Fruit fly (Drosophila melanogaster) whole organism, embryonic: ENCODE data around the gene CG31211.

Source experiments
- CG11560 ChIP-seq: fragments of 200-800 bp; sonication (Bioruptor generic); IDR thresholded peaks from 3 replicates; pipeline ENCODE4 v1.3.6; 2022; ENCODE audit warnings: missing biosample characterization, missing genetic modification characterization
- CG14860 ChIP-seq: fragments of 200-800 bp; sonication (Bioruptor generic); IDR thresholded peaks from 3 replicates; pipeline ENCODE4 v1.3.6; 2022; ENCODE audit warnings: missing biosample characterization, missing genetic modification characterization; ENCODE audit not compliant: partially characterized antibody
- CG14965 ChIP-seq: fragments of 200-800 bp; sonication (Bioruptor generic); optimal IDR thresholded peaks from 2 replicates; lab custom pipeline; 2016; ENCODE audit warnings: missing biosample characterization, missing genetic modification characterization, borderline replicate concordance
- CG16779 ChIP-seq: fragments of 200-800 bp; sonication (Bioruptor generic); IDR thresholded peaks from 2 replicates; pipeline ENCODE4 v1.3.6; 2022; ENCODE audit warnings: missing biosample characterization, missing genetic modification characterization
- CG17361 ChIP-seq: fragments of 200-800 bp; sonication (Bioruptor generic); IDR thresholded peaks from 3 replicates; pipeline ENCODE4 v1.3.6; 2022; ENCODE audit warnings: missing biosample characterization, missing genetic modification characterization
- CG2875 ChIP-seq: fragments of 200-800 bp; sonication (Bioruptor generic); optimal IDR thresholded peaks from 2 replicates; lab custom pipeline; 2017; ENCODE audit warnings: missing biosample characterization, mild to moderate bottlenecking, missing genetic modification characterization, missing genetic modification reagents
- CG30431 ChIP-seq: fragments of 200-800 bp; sonication (Bioruptor generic); optimal IDR thresholded peaks from 2 replicates; lab custom pipeline; 2017; ENCODE audit warnings: missing biosample characterization, missing genetic modification characterization
- CG31388 ChIP-seq: fragments of 200-800 bp; sonication (Bioruptor generic); optimal IDR thresholded peaks from 2 replicates; lab custom pipeline; 2016; ENCODE audit warnings: missing biosample characterization, missing genetic modification characterization
- CG32772 ChIP-seq: fragments of 200-800 bp; sonication (Bioruptor generic); IDR thresholded peaks from 2 replicates; pipeline ENCODE4 v1.3.6; 2022; ENCODE audit warnings: missing biosample characterization, missing genetic modification characterization
- CG4360 ChIP-seq: fragments of 200-800 bp; sonication (Bioruptor generic); IDR thresholded peaks from 2 replicates; pipeline ENCODE4 v1.3.6; 2022; ENCODE audit warnings: missing biosample characterization, missing genetic modification characterization
- CG6683 ChIP-seq: fragments of 200-800 bp; sonication (Bioruptor generic); optimal IDR thresholded peaks from 2 replicates; lab custom pipeline; 2017; ENCODE audit warnings: missing biosample characterization, mild to moderate bottlenecking, missing genetic modification characterization, missing genetic modification reagents
- CG9817 ChIP-seq: fragments of 200-800 bp; sonication (Bioruptor generic); optimal IDR thresholded peaks from 2 replicates; lab custom pipeline; 2018; ENCODE audit warnings: missing biosample characterization, mild to moderate bottlenecking, missing genetic modification characterization, moderate library complexity
- CkIIα-i1 ChIP-seq: fragments of 200-800 bp; sonication (Bioruptor generic); IDR thresholded peaks from 2 replicates; pipeline ENCODE4 v1.3.6; 2022; ENCODE audit warnings: missing biosample characterization, missing genetic modification characterization
- Deaf1 ChIP-seq: fragments of 200-800 bp; optimal IDR thresholded peaks from 3 replicates; lab custom pipeline; 2019; ENCODE audit warnings: missing biosample characterization, mild to moderate bottlenecking, missing genetic modification characterization, moderate library complexity
- Dfd ChIP-seq, 2 experiments: fragments of >200 bp; optimal IDR thresholded peaks; 2 replicates each; lab custom pipeline; 2017; ENCODE audit warnings: missing biosample characterization in 2 of 2, missing genetic modification characterization in 2 of 2
- Doc2 ChIP-seq: fragments of 200-800 bp; sonication (Bioruptor generic); IDR thresholded peaks from 2 replicates; pipeline ENCODE4 v1.3.6; 2022; ENCODE audit warnings: missing biosample characterization, missing genetic modification characterization
- E2f2 ChIP-seq: fragments of 200-800 bp; sonication (Bioruptor generic); IDR thresholded peaks from 2 replicates; pipeline ENCODE4 v1.3.6; 2022; ENCODE audit warnings: missing biosample characterization, missing genetic modification characterization
- ERR ChIP-seq: fragments of 200-800 bp; sonication (Bioruptor generic); optimal IDR thresholded peaks from 2 replicates; lab custom pipeline; 2016; ENCODE audit warnings: missing biosample characterization, missing genetic modification characterization
- Fer2 ChIP-seq: fragments of 200-800 bp; sonication (Bioruptor generic); optimal IDR thresholded peaks from 2 replicates; lab custom pipeline; 2018; ENCODE audit warnings: missing biosample characterization, mild to moderate bottlenecking, missing genetic modification characterization, moderate library complexity
- Fer3 ChIP-seq: fragments of 200-800 bp; sonication (Bioruptor generic); optimal IDR thresholded peaks from 2 replicates; lab custom pipeline; 2018; ENCODE audit warnings: missing biosample characterization, mild to moderate bottlenecking, missing genetic modification characterization, moderate library complexity
- HLH4C ChIP-seq: fragments of 200-800 bp; sonication (Bioruptor generic); IDR thresholded peaks from 3 replicates; pipeline ENCODE4 v1.3.6; 2022; ENCODE audit warnings: missing biosample characterization, missing genetic modification characterization; ENCODE audit not compliant: partially characterized antibody
- HLH54F ChIP-seq: fragments of 200-800 bp; sonication (Bioruptor generic); optimal IDR thresholded peaks from 3 replicates; lab custom pipeline; 2016; ENCODE audit warnings: missing biosample characterization, missing genetic modification characterization
- Lpt ChIP-seq: fragments of >200 bp; optimal IDR thresholded peaks from 2 replicates; lab custom pipeline; 2018; ENCODE audit warnings: missing biosample characterization, missing genetic modification characterization
- Mad ChIP-seq: fragments of 200-800 bp; sonication (Bioruptor generic); optimal IDR thresholded peaks from 2 replicates; lab custom pipeline; 2016; ENCODE audit warnings: missing biosample characterization, missing genetic modification characterization
- Side ChIP-seq: fragments of 200-800 bp; sonication (Bioruptor generic); optimal IDR thresholded peaks from 2 replicates; lab custom pipeline; 2016; ENCODE audit warnings: missing biosample characterization, missing genetic modification characterization
- Sin3A ChIP-seq: fragments of >200 bp; optimal IDR thresholded peaks from 2 replicates; lab custom pipeline; 2018
- Usf ChIP-seq: fragments of 200-800 bp; sonication (Bioruptor generic); optimal IDR thresholded peaks from 2 replicates; lab custom pipeline; 2017; ENCODE audit warnings: missing genotype, missing biosample characterization, missing genetic modification characterization
- abd-A ChIP-seq: fragments of 200-800 bp; sonication (Bioruptor generic); optimal IDR thresholded peaks from 3 replicates; lab custom pipeline; 2019; ENCODE audit warnings: missing biosample characterization, mild to moderate bottlenecking, missing genetic modification characterization, moderate library complexity
- ci ChIP-seq: fragments of 200-800 bp; sonication (Bioruptor generic); IDR thresholded peaks from 3 replicates; pipeline ENCODE4 v1.3.6; 2022; ENCODE audit warnings: missing biosample characterization, missing genetic modification characterization
- dan ChIP-seq: fragments of 200-800 bp; sonication (Bioruptor generic); IDR thresholded peaks from 2 replicates; pipeline ENCODE4 v1.3.6; 2022; ENCODE audit warnings: missing biosample characterization, missing genetic modification characterization
- en ChIP-seq: fragments of 200-800 bp; sonication (Bioruptor generic); optimal IDR thresholded peaks from 2 replicates; lab custom pipeline; 2016; ENCODE audit warnings: missing biosample characterization, missing genetic modification characterization
- exex ChIP-seq: fragments of 200-800 bp; sonication (Bioruptor generic); optimal IDR thresholded peaks from 4 replicates; lab custom pipeline; 2018; ENCODE audit warnings: missing biosample characterization, mild to moderate bottlenecking, missing genetic modification characterization, moderate library complexity
- fd102C ChIP-seq: fragments of 200-800 bp; sonication (Bioruptor generic); optimal IDR thresholded peaks from 2 replicates; lab custom pipeline; 2018; ENCODE audit warnings: missing biosample characterization, mild to moderate bottlenecking, missing genetic modification characterization, moderate library complexity
- gsb-n ChIP-seq: fragments of 200-800 bp; sonication (Bioruptor generic); optimal IDR thresholded peaks from 3 replicates; lab custom pipeline; 2018; ENCODE audit warnings: missing biosample characterization, mild to moderate bottlenecking, missing genetic modification characterization
- ham ChIP-seq: fragments of 200-800 bp; sonication (Bioruptor generic); IDR thresholded peaks from 2 replicates; pipeline ENCODE4 v1.3.6; 2022; ENCODE audit warnings: missing biosample characterization, missing genetic modification characterization
- her ChIP-seq: fragments of 200-800 bp; sonication (Bioruptor generic); optimal IDR thresholded peaks from 2 replicates; lab custom pipeline; 2016; ENCODE audit warnings: missing biosample characterization, missing genetic modification characterization
- insv ChIP-seq, 2 experiments: fragments of 200-800 bp; sonication (Bioruptor generic); optimal IDR thresholded peaks; 3 replicates each; lab custom pipeline; 2016 to 2018; ENCODE audit warnings: missing biosample characterization in 2 of 2, missing genetic modification characterization in 2 of 2
- kay ChIP-seq: fragments of 200-800 bp; sonication (Bioruptor generic); optimal IDR thresholded peaks from 2 replicates; lab custom pipeline; 2016; ENCODE audit warnings: missing biosample characterization, missing genetic modification characterization
- ken ChIP-seq: fragments of 200-800 bp; sonication (Bioruptor generic); IDR thresholded peaks from 3 replicates; pipeline ENCODE4 v1.3.6; 2022; ENCODE audit warnings: missing biosample characterization, missing genetic modification characterization
- maf-S ChIP-seq: fragments of 200-800 bp; sonication (Bioruptor generic); optimal IDR thresholded peaks from 2 replicates; lab custom pipeline; 2016; ENCODE audit warnings: missing biosample characterization, missing genetic modification characterization
- odd ChIP-seq: fragments of 200-800 bp; sonication (Bioruptor generic); optimal IDR thresholded peaks from 2 replicates; lab custom pipeline; 2017; ENCODE audit warnings: missing biosample characterization, mild to moderate bottlenecking, missing genetic modification characterization
- otp ChIP-seq: fragments of 200-800 bp; sonication (Bioruptor generic); IDR thresholded peaks from 3 replicates; pipeline ENCODE4, ENCODE4 v1.3.6; 2022; ENCODE audit warnings: missing biosample characterization, missing genetic modification characterization
- pfk ChIP-seq: fragments of 200-800 bp; sonication (Bioruptor generic); optimal IDR thresholded peaks from 2 replicates; lab custom pipeline; 2018; ENCODE audit warnings: missing biosample characterization, mild to moderate bottlenecking, missing genetic modification characterization, moderate library complexity
- pnt ChIP-seq: fragments of 200-800 bp; sonication (Bioruptor generic); optimal IDR thresholded peaks from 3 replicates; lab custom pipeline; 2016; ENCODE audit warnings: missing biosample characterization, missing genetic modification characterization
- repo ChIP-seq: fragments of 200-800 bp; sonication (Bioruptor generic); optimal IDR thresholded peaks from 2 replicates; lab custom pipeline; 2016; ENCODE audit warnings: missing biosample characterization, missing genetic modification characterization
- ro ChIP-seq: fragments of 200-800 bp; sonication (Bioruptor generic); IDR thresholded peaks from 2 replicates; pipeline ENCODE4 v1.3.6; 2022; ENCODE audit warnings: missing biosample characterization, missing genetic modification characterization
- schlank ChIP-seq: fragments of 200-800 bp; sonication (Bioruptor generic); optimal IDR thresholded peaks from 2 replicates; lab custom pipeline; 2018; ENCODE audit warnings: missing biosample characterization, mild to moderate bottlenecking, missing genetic modification characterization
- sd ChIP-seq: fragments of 200-800 bp; sonication (Bioruptor generic); optimal IDR thresholded peaks from 3 replicates; lab custom pipeline; 2018; ENCODE audit warnings: missing biosample characterization, mild to moderate bottlenecking, missing genetic modification characterization, moderate library complexity
- sima ChIP-seq: fragments of 200-800 bp; sonication (Bioruptor generic); optimal IDR thresholded peaks from 2 replicates; lab custom pipeline; 2016; ENCODE audit warnings: missing biosample characterization, missing genetic modification characterization
- sr ChIP-seq: fragments of 200-800 bp; sonication (Bioruptor generic); IDR thresholded peaks from 3 replicates; pipeline ENCODE4 v1.3.6; 2022; ENCODE audit warnings: missing biosample characterization, missing genetic modification characterization
- tio ChIP-seq: fragments of 200-800 bp; sonication (Bioruptor generic); optimal IDR thresholded peaks from 2 replicates; lab custom pipeline; 2017; ENCODE audit warnings: missing biosample characterization, missing genetic modification characterization, inconsistent platforms
- tll ChIP-seq, 2 experiments: fragments of 200-800 bp in 1 of 2; fragments of >200 bp in 1 of 2; sonication (Bioruptor generic) in 1 of 2; optimal IDR thresholded peaks; 2 replicates each; lab custom pipeline; 2017 to 2019; ENCODE audit warnings: missing biosample characterization in 2 of 2, missing genetic modification characterization in 2 of 2, mild to moderate bottlenecking in 1 of 2, moderate library complexity in 1 of 2

Gene CG31211

dm6 chr3R:11962739-11963214 is 13.3 kb downstream of the CG31211 start, which contains the start of the genes CG3281 and aurA (continued):
- peak; percentile 82 for TF ChIP-seq CG9817
- no peak for TF ChIP-seq exex (tag; lab: Kevin White, UChicago)
- TF ChIP-seq Fer2 (tag; lab: Kevin White, UChicago): peak; percentile 67
- TF ChIP-seq schlank (tag; lab: Kevin White, UChicago): peak; percentile 27
- TF ChIP-seq Fer3 (tag; lab: Kevin White, UChicago): peak; percentile 47
- no peak for TF ChIP-seq repo
- TF ChIP-seq Lpt (GFP tag; lab: Kevin White, UChicago): no peak
- TF ChIP-seq pfk (GFP tag; lab: Kevin White, UChicago): no peak
- peak; percentile 27; the same call in 1 of the 3 replicates for TF ChIP-seq CG11560 (tag; lab: Robert Waterston, UW)
- TF ChIP-seq odd (GFP tag; lab: Kevin White, UChicago): no peak
- TF ChIP-seq CG2875 (GFP tag; lab: Kevin White, UChicago): no peak
- no peak for TF ChIP-seq CG14965
- peak; percentile 67 for TF ChIP-seq gsb-n
- no peak for TF ChIP-seq Dfd (GFP tag; optimal IDR thresholded peaks at IDR 0.05; lab: Kevin White, UChicago)
- peak; percentile 93 for TF ChIP-seq HLH4C (GFP tag; lab: Robert Waterston, UW)
- no peak for TF ChIP-seq abd-A
- TF ChIP-seq Sin3A (lab: Kevin White, UChicago): peak; percentile 90
- TF ChIP-seq her: peak; percentile 50
- TF ChIP-seq Doc2 (GFP tag; lab: Robert Waterston, UW): no peak
- peak in 1 of 2 experiments; percentile 33 for TF ChIP-seq insv (GFP tag; optimal IDR thresholded peaks at IDR 0.05; lab: Kevin White, UChicago)
- peak; percentile 70 to 79 for TF ChIP-seq tll (GFP tag; optimal IDR thresholded peaks at IDR 0.05; lab: Kevin White, UChicago)
- peak; percentile 50 for TF ChIP-seq Mad (GFP tag; lab: Kevin White, UChicago)
- no peak for TF ChIP-seq fd102C (GFP tag; lab: Kevin White, UChicago)
- no peak for TF ChIP-seq ham (GFP tag; lab: Robert Waterston, UW)
- no peak for TF ChIP-seq sr (GFP tag; lab: Robert Waterston, UW)
- TF ChIP-seq ci (GFP tag; lab: Robert Waterston, UW): peak; percentile 34; the same call in 1 of the 3 replicates
- TF ChIP-seq CG17361 (GFP tag; lab: Robert Waterston, UW): peak; percentile 87
- no peak for TF ChIP-seq CkIIα-i1
- no peak for TF ChIP-seq CG30431 (GFP tag; lab: Kevin White, UChicago)
- peak; percentile 64 for TF ChIP-seq kay
- TF ChIP-seq CG4360: no peak
- TF ChIP-seq sd (tag; lab: Kevin White, UChicago): peak; percentile 73
- TF ChIP-seq dan (GFP tag; lab: Robert Waterston, UW): no peak
- no peak for TF ChIP-seq CG6683 (GFP tag; lab: Kevin White, UChicago)
- TF ChIP-seq maf-S (GFP tag; lab: Kevin White, UChicago): peak; percentile 71
- TF ChIP-seq en (GFP tag; lab: Kevin White, UChicago): no peak
- TF ChIP-seq CG31388: no peak
- TF ChIP-seq tio (GFP tag; lab: Kevin White, UChicago): no peak
- peak; percentile 31 for TF ChIP-seq Usf (GFP tag; lab: Kevin White, UChicago)
- peak; percentile 64 for TF ChIP-seq ERR (GFP tag; lab: Kevin White, UChicago)
- TF ChIP-seq ken (GFP tag; lab: Robert Waterston, UW): peak; percentile 65
- no peak for TF ChIP-seq otp
- TF ChIP-seq HLH54F (GFP tag; lab: Kevin White, UChicago): peak; percentile 80
- no peak for TF ChIP-seq ro (GFP tag; lab: Robert Waterston, UW)
- no peak for TF ChIP-seq Deaf1 (tag; lab: Kevin White, UChicago)
- TF ChIP-seq CG32772 (GFP tag; lab: Robert Waterston, UW): 0 out of 2 replicates have a peak, but pooled peaks have one; percentile 31
- TF ChIP-seq E2f2 (GFP tag; lab: Robert Waterston, UW): peak; percentile 89
- no peak for TF ChIP-seq CG16779 (GFP tag; lab: Robert Waterston, UW)
- TF ChIP-seq Side: peak; percentile 72
- TF ChIP-seq pnt: peak; percentile 69
- no peak for TF ChIP-seq sima (GFP tag; lab: Kevin White, UChicago)
- peak; percentile 96 for TF ChIP-seq CG14860 (GFP tag; lab: Robert Waterston, UW)
